Fruit fly (Drosophila melanogaster) whole organism, prepupa: ENCODE results near the gene CG13312.

Experiments
- CG1621 ChIP-seq: fragments of 200-800 bp; sonication (Bioruptor generic); optimal IDR thresholded peaks from 3 replicates; lab custom pipeline; 2018; ENCODE audit warnings: missing biosample characterization, mild to moderate bottlenecking, missing genetic modification characterization
- CG31627 ChIP-seq: fragments of 200-800 bp; sonication (Bioruptor generic); optimal IDR thresholded peaks from 3 replicates; lab custom pipeline; 2016; ENCODE audit warnings: missing biosample characterization, missing genetic modification characterization
- CG7368 ChIP-seq: fragments of 200-800 bp; sonication (Bioruptor generic); optimal IDR thresholded peaks from 3 replicates; lab custom pipeline; 2016; ENCODE audit warnings: missing biosample characterization, missing genetic modification characterization
- Hr39 ChIP-seq: fragments of 200-800 bp; sonication (Bioruptor generic); optimal IDR thresholded peaks from 2 replicates; lab custom pipeline; 2016; ENCODE audit warnings: missing biosample characterization, missing genetic modification characterization
- OdsH ChIP-seq: fragments of 200-800 bp; sonication (Bioruptor generic); optimal IDR thresholded peaks from 3 replicates; lab custom pipeline; 2016; ENCODE audit warnings: missing biosample characterization, missing genetic modification characterization
- Sox102F ChIP-seq: fragments of 200-800 bp; sonication (Bioruptor generic); optimal IDR thresholded peaks from 2 replicates; lab custom pipeline; 2016; ENCODE audit warnings: missing biosample characterization, mild to moderate bottlenecking, missing genetic modification characterization
- fkh ChIP-seq: fragments of 200-800 bp; sonication (Bioruptor generic); optimal IDR thresholded peaks from 3 replicates; lab custom pipeline; 2017; ENCODE audit warnings: missing biosample characterization, mild to moderate bottlenecking, missing genetic modification characterization, moderate library complexity
- pdm3 ChIP-seq: fragments of 200-800 bp; sonication (Bioruptor generic); optimal IDR thresholded peaks from 3 replicates; lab custom pipeline; 2016; ENCODE audit warnings: missing biosample characterization, missing genetic modification characterization
- ss ChIP-seq, 2 experiments: fragments of 200-800 bp; sonication (Bioruptor generic); optimal IDR thresholded peaks; 2 replicates in 1 of 2; 3 replicates in 1 of 2; lab custom pipeline; 2017 to 2018; ENCODE audit warnings: mild to moderate bottlenecking in 2 of 2, missing biosample characterization in 2 of 2, missing genetic modification characterization in 2 of 2, moderate library complexity in 1 of 2

dm6 chr3L:8781993-8782392 is 25.0 kb downstream of the CG13312 start:
- TF ChIP-seq pdm3 (GFP tag; lab: Kevin White, UChicago) (peak; percentile 48), Hr39 (GFP tag; lab: Kevin White, UChicago) (peak; percentile 47), CG7368 (GFP tag; lab: Kevin White, UChicago) (no peak), CG31627 (peak; percentile 14), Sox102F (GFP tag; lab: Kevin White, UChicago) (no peak), ss (GFP tag; optimal IDR thresholded peaks at IDR 0.05; lab: Kevin White, UChicago) (no peak), fkh (GFP tag; lab: Kevin White, UChicago) (no peak), OdsH (GFP tag; lab: Kevin White, UChicago) (peak; percentile 53), CG1621 (tag; lab: Kevin White, UChicago) (no peak)
